Fruit fly (Drosophila melanogaster) whole organism, embryonic: Measurements from ENCODE around the gene CG10165.

Experiments used
- CG11247 ChIP-seq: fragments of 200-800 bp; sonication (Bioruptor generic); IDR thresholded peaks from 2 replicates; pipeline ENCODE4 v1.3.6; 2022; ENCODE audit warnings: missing biosample characterization, missing genetic modification characterization
- CG13123 ChIP-seq: fragments of 200-800 bp; sonication (Bioruptor generic); optimal IDR thresholded peaks from 2 replicates; lab custom pipeline; 2016; ENCODE audit warnings: missing biosample characterization, missing genetic modification characterization
- CG14710 ChIP-seq: fragments of 200-800 bp; sonication (Bioruptor generic); optimal IDR thresholded peaks from 3 replicates; lab custom pipeline; 2019; ENCODE audit warnings: missing biosample characterization, mild to moderate bottlenecking, missing genetic modification characterization, moderate library complexity
- CG15479 ChIP-seq: fragments of 200-800 bp; sonication (Bioruptor generic); optimal IDR thresholded peaks from 3 replicates; lab custom pipeline; 2019; ENCODE audit warnings: missing biosample characterization, mild to moderate bottlenecking, missing genetic modification characterization, moderate library complexity
- CG1603 ChIP-seq: fragments of 200-800 bp; sonication (Bioruptor generic); optimal IDR thresholded peaks from 2 replicates; lab custom pipeline; 2019; ENCODE audit warnings: missing biosample characterization, mild to moderate bottlenecking, missing genetic modification characterization, moderate library complexity
- CG1647 ChIP-seq: fragments of 200-800 bp; sonication (Bioruptor generic); optimal IDR thresholded peaks from 3 replicates; lab custom pipeline; 2016; ENCODE audit warnings: missing biosample characterization, missing genetic modification characterization
- CG16779 ChIP-seq: fragments of 200-800 bp; sonication (Bioruptor generic); IDR thresholded peaks from 2 replicates; pipeline ENCODE4 v1.3.6; 2022; ENCODE audit warnings: missing biosample characterization, missing genetic modification characterization
- CG17359 ChIP-seq: fragments of 200-800 bp; sonication (Bioruptor generic); optimal IDR thresholded peaks from 3 replicates; lab custom pipeline; 2018; ENCODE audit warnings: missing biosample characterization, mild to moderate bottlenecking, missing genetic modification characterization, moderate library complexity
- CG18011 ChIP-seq: fragments of 200-800 bp; sonication (Bioruptor generic); optimal IDR thresholded peaks from 2 replicates; lab custom pipeline; 2017; ENCODE audit warnings: missing biosample characterization, missing genetic modification characterization, mild to moderate bottlenecking, moderate library complexity, missing genotype
- CG18262 ChIP-seq: fragments of 200-800 bp; optimal IDR thresholded peaks from 3 replicates; lab custom pipeline; 2019; ENCODE audit warnings: missing biosample characterization, mild to moderate bottlenecking, missing genetic modification characterization, moderate library complexity
- CG6272 ChIP-seq: fragments of 200-800 bp; sonication (Bioruptor generic); IDR thresholded peaks from 2 replicates; pipeline ENCODE4 v1.3.6; 2022; ENCODE audit warnings: missing biosample characterization, missing genetic modification characterization
- CG6791 ChIP-seq: fragments of 200-800 bp; sonication (Bioruptor generic); IDR thresholded peaks from 3 replicates; pipeline ENCODE4 v1.3.6; 2022; ENCODE audit warnings: missing biosample characterization, missing genetic modification characterization; ENCODE audit not compliant: partially characterized antibody
- CG9797 ChIP-seq: fragments of 200-800 bp; sonication (Bioruptor generic); optimal IDR thresholded peaks from 3 replicates; lab custom pipeline; 2018; ENCODE audit warnings: missing biosample characterization, mild to moderate bottlenecking, missing genetic modification characterization
- Chrac-16 ChIP-seq: fragments of 200-800 bp; sonication (Bioruptor generic); optimal IDR thresholded peaks from 3 replicates; lab custom pipeline; 2016; ENCODE audit warnings: missing biosample characterization, missing genetic modification characterization
- D19B ChIP-seq: fragments of 200-800 bp; sonication (Bioruptor generic); optimal IDR thresholded peaks from 2 replicates; lab custom pipeline; 2017; ENCODE audit warnings: missing biosample characterization, mild to moderate bottlenecking, missing genetic modification characterization
- Dp ChIP-seq: fragments of 200-800 bp; sonication (Bioruptor generic); optimal IDR thresholded peaks from 2 replicates; lab custom pipeline; 2018; ENCODE audit warnings: missing biosample characterization, mild to moderate bottlenecking, missing genetic modification characterization, moderate library complexity
- Elba2 ChIP-seq: fragments of 200-800 bp; sonication (Bioruptor generic); optimal IDR thresholded peaks from 3 replicates; lab custom pipeline; 2016; ENCODE audit warnings: missing biosample characterization, missing genetic modification characterization
- Fer2 ChIP-seq: fragments of 200-800 bp; sonication (Bioruptor generic); optimal IDR thresholded peaks from 2 replicates; lab custom pipeline; 2018; ENCODE audit warnings: missing biosample characterization, mild to moderate bottlenecking, missing genetic modification characterization, moderate library complexity
- Hey ChIP-seq: fragments of 200-800 bp; sonication (Bioruptor generic); optimal IDR thresholded peaks from 3 replicates; lab custom pipeline; 2018; ENCODE audit warnings: missing biosample characterization, mild to moderate bottlenecking, missing genetic modification characterization
- Mrtf ChIP-seq: fragments of 200-800 bp; sonication (Bioruptor generic); IDR thresholded peaks from 3 replicates; pipeline ENCODE4 v1.3.6; 2022; ENCODE audit warnings: missing biosample characterization, missing genetic modification characterization
- NfI ChIP-seq: fragments of 200-800 bp; sonication (Bioruptor generic); optimal IDR thresholded peaks from 3 replicates; lab custom pipeline; 2018; ENCODE audit warnings: missing biosample characterization, mild to moderate bottlenecking, missing genetic modification characterization, moderate library complexity
- Opbp ChIP-seq: fragments of 200-800 bp; sonication (Bioruptor generic); IDR thresholded peaks from 3 replicates; pipeline ENCODE4 v1.3.6; 2022; ENCODE audit warnings: missing biosample characterization, missing genetic modification characterization; ENCODE audit not compliant: partially characterized antibody
- Stat92E ChIP-seq, 3 experiments: fragments of >200 bp in 2 of 3; fragments of 200-800 bp in 1 of 3; sonication (Bioruptor generic) in 1 of 3; optimal IDR thresholded peaks; 2 replicates each; lab custom pipeline; 2017 to 2019; ENCODE audit warnings: missing biosample characterization in 3 of 3, missing genetic modification characterization in 3 of 3, mild to moderate bottlenecking in 1 of 3, moderate library complexity in 1 of 3
- ap ChIP-seq: fragments of 200-800 bp; sonication (Bioruptor generic); IDR thresholded peaks from 2 replicates; pipeline ENCODE4 v1.3.6; 2022; ENCODE audit warnings: missing biosample characterization, missing genetic modification characterization
- ase ChIP-seq: fragments of 200-800 bp; sonication (Bioruptor generic); IDR thresholded peaks from 3 replicates; pipeline ENCODE4 v1.3.6; 2022; ENCODE audit warnings: missing biosample characterization, missing genetic modification characterization
- ato ChIP-seq: fragments of 200-800 bp; sonication (Bioruptor generic); IDR thresholded peaks from 2 replicates; pipeline ENCODE4 v1.3.6; 2022; ENCODE audit warnings: missing biosample characterization, missing genetic modification characterization; ENCODE audit not compliant: partially characterized antibody
- bbx ChIP-seq: fragments of 200-800 bp; sonication (Bioruptor generic); IDR thresholded peaks from 2 replicates; pipeline ENCODE4 v1.3.6; 2022; ENCODE audit warnings: missing biosample characterization, missing genetic modification characterization; ENCODE audit not compliant: partially characterized antibody
- chif ChIP-seq, 2 experiments: fragments of 200-800 bp; sonication (Bioruptor generic); optimal IDR thresholded peaks; 3 replicates each; lab custom pipeline; 2016; ENCODE audit warnings: missing biosample characterization in 2 of 2, missing genetic modification characterization in 2 of 2
- chinmo ChIP-seq: fragments of 200-800 bp; sonication (Bioruptor generic); IDR thresholded peaks from 4 replicates; pipeline ENCODE4 v1.3.6; 2022; ENCODE audit warnings: missing biosample characterization, missing genetic modification characterization; ENCODE audit not compliant: partially characterized antibody
- crol ChIP-seq: fragments of 200-800 bp; sonication (Bioruptor generic); IDR thresholded peaks from 2 replicates; pipeline ENCODE4 v1.3.6; 2022; ENCODE audit warnings: missing biosample characterization, missing genetic modification characterization
- dati ChIP-seq: fragments of 200-800 bp; sonication (Bioruptor generic); IDR thresholded peaks from 2 replicates; pipeline ENCODE4 v1.3.6; 2022; ENCODE audit warnings: missing biosample characterization, missing genetic modification characterization
- dimm ChIP-seq: fragments of 200-800 bp; sonication (Bioruptor generic); IDR thresholded peaks from 2 replicates; pipeline ENCODE4 v1.3.6; 2022; ENCODE audit warnings: missing biosample characterization, missing genetic modification characterization
- dm ChIP-seq: fragments of 200-800 bp; sonication (Bioruptor generic); optimal IDR thresholded peaks from 3 replicates; lab custom pipeline; 2016; ENCODE audit warnings: missing biosample characterization, missing genetic modification characterization
- dmrt11E ChIP-seq: fragments of 200-800 bp; sonication (Bioruptor generic); optimal IDR thresholded peaks from 3 replicates; lab custom pipeline; 2018; ENCODE audit warnings: missing biosample characterization, mild to moderate bottlenecking, missing genetic modification characterization, moderate library complexity
- dysf ChIP-seq: fragments of 200-800 bp; sonication (Bioruptor generic); IDR thresholded peaks from 3 replicates; pipeline ENCODE4 v1.3.6; 2022; ENCODE audit warnings: missing biosample characterization, missing genetic modification characterization
- fd64A ChIP-seq: fragments of 200-800 bp; sonication (Bioruptor generic); optimal IDR thresholded peaks from 3 replicates; lab custom pipeline; 2018; ENCODE audit warnings: missing biosample characterization, mild to moderate bottlenecking, missing genetic modification characterization
- grau ChIP-seq: fragments of 200-800 bp; optimal IDR thresholded peaks from 3 replicates; lab custom pipeline; 2019; ENCODE audit warnings: missing biosample characterization, mild to moderate bottlenecking, missing genetic modification characterization, moderate library complexity
- grn ChIP-seq: fragments of 200-800 bp; sonication (Bioruptor generic); optimal IDR thresholded peaks from 3 replicates; lab custom pipeline; 2017; ENCODE audit warnings: missing biosample characterization, missing genetic modification characterization
- ham ChIP-seq: fragments of 200-800 bp; sonication (Bioruptor generic); IDR thresholded peaks from 2 replicates; pipeline ENCODE4 v1.3.6; 2022; ENCODE audit warnings: missing biosample characterization, missing genetic modification characterization
- hbn ChIP-seq: fragments of 200-800 bp; sonication (Bioruptor generic); IDR thresholded peaks from 2 replicates; pipeline ENCODE4 v1.3.6; 2022; ENCODE audit warnings: missing biosample characterization, missing genetic modification characterization; ENCODE audit not compliant: partially characterized antibody
- hkb ChIP-seq, 2 experiments: fragments of 200-800 bp in 1 of 2; fragments of >200 bp in 1 of 2; sonication (Bioruptor generic) in 1 of 2; IDR thresholded peaks in 1 of 2; optimal IDR thresholded peaks in 1 of 2; 2 replicates each; pipeline versions ENCODE4 v1.3.6 to Lab custom; 2017 to 2022; ENCODE audit warnings: missing biosample characterization in 1 of 2, missing genetic modification characterization in 1 of 2
- jing ChIP-seq: fragments of 200-800 bp; sonication (Bioruptor generic); optimal IDR thresholded peaks from 2 replicates; lab custom pipeline; 2018; ENCODE audit warnings: missing biosample characterization, mild to moderate bottlenecking, missing genetic modification characterization
- lola ChIP-seq, 3 experiments: fragments of >200 bp in 2 of 3; fragments of 200-800 bp in 1 of 3; sonication (Bioruptor generic) in 1 of 3; optimal IDR thresholded peaks; 2 replicates each; lab custom pipeline; 2017 to 2019; ENCODE audit warnings: missing biosample characterization in 3 of 3, missing genetic modification characterization in 3 of 3, mild to moderate bottlenecking in 1 of 3, moderate library complexity in 1 of 3
- run ChIP-seq: fragments of 200-800 bp; sonication (Bioruptor generic); optimal IDR thresholded peaks from 3 replicates; lab custom pipeline; 2018; ENCODE audit warnings: missing biosample characterization, mild to moderate bottlenecking, missing genetic modification characterization
- sd ChIP-seq: fragments of 200-800 bp; sonication (Bioruptor generic); optimal IDR thresholded peaks from 3 replicates; lab custom pipeline; 2018; ENCODE audit warnings: missing biosample characterization, mild to moderate bottlenecking, missing genetic modification characterization, moderate library complexity
- sens ChIP-seq: fragments of 200-800 bp; sonication (Bioruptor generic); peaks from one replicate; lab custom pipeline; 2016; ENCODE audit warnings: missing biosample characterization, missing genetic modification characterization
- sr ChIP-seq: fragments of 200-800 bp; sonication (Bioruptor generic); IDR thresholded peaks from 3 replicates; pipeline ENCODE4 v1.3.6; 2022; ENCODE audit warnings: missing biosample characterization, missing genetic modification characterization

CG10165 gene

DNA sequence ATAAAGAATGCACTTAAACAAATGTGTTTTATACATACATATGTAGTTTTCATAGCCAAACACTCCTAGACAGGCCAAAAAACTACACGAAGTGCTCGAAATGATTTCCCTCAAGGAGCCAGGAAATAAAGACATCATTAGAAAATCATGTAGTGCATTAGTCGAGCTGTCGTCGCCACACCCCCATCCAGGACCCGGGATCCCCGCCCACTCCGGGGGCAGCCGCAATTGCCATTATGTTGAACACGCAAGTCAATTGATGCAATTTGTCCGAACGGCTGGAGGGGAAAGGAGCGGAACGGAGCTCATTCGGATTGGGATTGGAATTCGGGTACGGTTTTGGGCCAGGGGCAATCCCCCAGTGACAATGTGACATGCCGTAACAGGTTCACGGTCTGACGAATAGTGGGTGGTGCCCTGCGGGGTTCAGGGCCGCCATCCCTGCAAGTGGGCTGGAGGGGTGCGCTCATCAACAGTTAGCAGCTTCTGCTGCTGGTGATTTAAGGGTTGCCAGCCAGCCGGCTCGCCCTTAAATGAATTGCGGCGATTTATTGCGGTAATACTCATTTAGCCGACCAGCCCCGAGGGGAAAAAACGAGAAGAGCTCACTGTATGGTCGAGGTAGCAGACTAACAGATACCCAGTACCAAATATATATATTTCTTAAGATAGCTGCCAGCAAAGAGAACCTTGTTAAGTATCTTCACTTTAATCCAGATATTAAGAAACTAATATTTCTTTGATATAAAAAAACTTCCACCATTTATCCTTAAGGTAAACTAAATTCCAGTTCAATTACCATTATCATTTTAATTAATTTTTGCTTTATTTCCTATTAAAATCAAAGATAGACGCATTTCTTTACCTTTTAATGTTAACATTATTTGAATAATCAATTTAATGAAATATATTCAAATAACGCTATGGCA, 49.4 kb downstream of the CG10165 start (continued):
- TF ChIP-seq Opbp (GFP tag; lab: Robert Waterston, UW) (0 out of 3 replicates have a peak, but pooled peaks have one; percentile 20), ap (GFP tag; lab: Robert Waterston, UW) (no peak), Dp (GFP tag; lab: Kevin White, UChicago) (no peak), CG16779 (no peak), bbx (GFP tag; lab: Robert Waterston, UW) (peak; percentile 23; the same call in 1 of the 2 replicates), CG6272 (GFP tag; lab: Robert Waterston, UW) (0 out of 2 replicates have a peak, but pooled peaks have one; percentile 28), Hey (tag; lab: Kevin White, UChicago) (peak; percentile 17), dm (GFP tag; lab: Kevin White, UChicago) (no peak), crol (GFP tag; lab: Robert Waterston, UW) (peak; percentile 74), jing (GFP tag; lab: Kevin White, UChicago) (no peak), dimm (no peak), sens (GFP tag; lab: Kevin White, UChicago) (peak; percentile 67), dysf (0 out of 3 replicates have a peak, but pooled peaks have one; percentile 29), CG18262 (peak; percentile 53), CG1603 (tag; lab: Kevin White, UChicago) (no peak), lola (GFP tag; optimal IDR thresholded peaks at IDR 0.05; lab: Kevin White, UChicago) (peak in 1 of 3 experiments; percentile 53), hkb (optimal IDR thresholded peaks at IDR 0.05; lab: Kevin White, UChicago) (no peak), hkb (GFP tag; IDR thresholded peaks at IDR 0.05; lab: Robert Waterston, UW) (peak; percentile 36; the same call in 1 of the 2 replicates), CG15479 (GFP tag; lab: Kevin White, UChicago) (no peak), CG13123 (GFP tag; lab: Kevin White, UChicago) (no peak), ato (no peak), NfI (GFP tag; lab: Kevin White, UChicago) (no peak), ham (no peak), CG11247 (GFP tag; lab: Robert Waterston, UW) (0 out of 2 replicates have a peak, but pooled peaks have one; percentile 35), ase (GFP tag; lab: Robert Waterston, UW) (no peak), run (tag; lab: Kevin White, UChicago) (peak; percentile 30), grn (GFP tag; lab: Kevin White, UChicago) (no peak), CG14710 (peak; percentile 3), Elba2 (no peak), dati (GFP tag; lab: Robert Waterston, UW) (no peak), CG1647 (GFP tag; lab: Kevin White, UChicago) (no peak), chinmo (GFP tag; lab: Robert Waterston, UW) (0 out of 4 replicates have a peak, but pooled peaks have one; percentile 15), CG6791 (GFP tag; lab: Robert Waterston, UW) (peak; percentile 67), grau (tag; lab: Kevin White, UChicago) (no peak), CG17359 (tag; lab: Kevin White, UChicago) (no peak), Fer2 (tag; lab: Kevin White, UChicago) (no peak), Stat92E (GFP tag; optimal IDR thresholded peaks at IDR 0.05; lab: Kevin White, UChicago) (no peak), sr (no peak), CG18011 (GFP tag; lab: Kevin White, UChicago) (no peak), chif (GFP tag; optimal IDR thresholded peaks at IDR 0.05; lab: Kevin White, UChicago) (no peak), D19B (GFP tag; lab: Kevin White, UChicago) (peak; percentile 48), fd64A (GFP tag; lab: Kevin White, UChicago) (no peak), Mrtf (GFP tag; lab: Robert Waterston, UW) (no peak), CG9797 (GFP tag; lab: Kevin White, UChicago) (no peak), sd (no peak), hbn (GFP tag; lab: Robert Waterston, UW) (no peak), dmrt11E (tag; lab: Kevin White, UChicago) (peak; percentile 15), Chrac-16 (no peak)
